Worm (Caenorhabditis elegans) whole organism, early embryonic: ENCODE results near the gene amt-1.

Source experiments
- B0310.2 ChIP-seq: sonication (generic microtip); optimal IDR thresholded peaks from 2 replicates; lab custom pipeline; 2016; ENCODE audit warnings: mild to moderate bottlenecking, missing genetic modification characterization, missing compliant biosample characterization
- F13C5.2 ChIP-seq: sonication (generic microtip); optimal IDR thresholded peaks from 2 replicates; lab custom pipeline; 2017; ENCODE audit warnings: mild to moderate bottlenecking, missing genetic modification characterization, inconsistent platforms, missing compliant biosample characterization
- aly-1 ChIP-seq: sonication (generic microtip); optimal IDR thresholded peaks from 2 replicates; lab custom pipeline; 2016; ENCODE audit warnings: missing genetic modification characterization, missing compliant biosample characterization
- ama-1 ChIP-seq: fragments of 150-350 bp; optimal IDR thresholded peaks from 2 replicates; lab custom pipeline; 2014
- ceh-13 ChIP-seq: fragments of 200-800 bp; sonication (Bioruptor generic); optimal IDR thresholded peaks from 2 replicates; lab custom pipeline; 2018; ENCODE audit warnings: mild to moderate bottlenecking, missing genetic modification characterization, missing compliant biosample characterization
- ceh-36 ChIP-seq: sonication (generic microtip); optimal IDR thresholded peaks from 2 replicates; lab custom pipeline; 2016; ENCODE audit warnings: missing genetic modification characterization, inconsistent platforms, missing compliant biosample characterization
- ets-7 ChIP-seq: sonication (generic microtip); optimal IDR thresholded peaks from 2 replicates; lab custom pipeline; 2016; ENCODE audit warnings: missing genotype, missing genetic modification characterization, missing compliant biosample characterization
- flt-1 ChIP-seq: fragments of 200-800 bp; sonication (Bioruptor generic); IDR thresholded peaks from 2 replicates; pipeline ENCODE4 v1.3.6; 2022; ENCODE audit warnings: missing genetic modification characterization, missing compliant biosample characterization
- hmbx-1 ChIP-seq: sonication (generic microtip); optimal IDR thresholded peaks from 2 replicates; lab custom pipeline; 2016; ENCODE audit warnings: mild to moderate bottlenecking, missing genetic modification characterization, missing compliant biosample characterization
- hmg-4 ChIP-seq: fragments of 200-800 bp; sonication (Bioruptor generic); optimal IDR thresholded peaks from 2 replicates; lab custom pipeline; 2018; ENCODE audit warnings: mild to moderate bottlenecking, missing genetic modification characterization, missing compliant biosample characterization
- hnd-1 ChIP-seq: sonication (generic microtip); optimal IDR thresholded peaks from 2 replicates; lab custom pipeline; 2016; ENCODE audit warnings: missing genetic modification characterization, missing compliant biosample characterization
- pes-1 ChIP-seq: fragments of 200-800 bp; sonication (Bioruptor generic); IDR thresholded peaks from 2 replicates; pipeline ENCODE4 v1.3.6; 2022; ENCODE audit warnings: missing genetic modification reagents, missing genetic modification characterization, missing compliant biosample characterization
- scrt-1 ChIP-seq: fragments of 200-800 bp; sonication (Bioruptor generic); IDR thresholded peaks from 2 replicates; pipeline ENCODE4 v1.3.6; 2022; ENCODE audit warnings: missing genetic modification characterization, missing compliant biosample characterization
- sea-1 ChIP-seq: fragments of 200-800 bp; sonication (Bioruptor generic); conservative IDR thresholded peaks from 2 replicates; pipeline ENCODE4 v1.3.6; 2022; ENCODE audit warnings: missing genetic modification characterization, missing compliant biosample characterization
- tbx-11 ChIP-seq: fragments of 200-800 bp; sonication (Bioruptor generic); IDR thresholded peaks from 2 replicates; pipeline ENCODE4 v1.3.6; 2022; ENCODE audit warnings: missing genetic modification characterization, missing compliant biosample characterization
- tbx-37 ChIP-seq: fragments of 200-800 bp; sonication (Bioruptor generic); conservative IDR thresholded peaks from 2 replicates; pipeline ENCODE4 v1.3.6; 2022; ENCODE audit warnings: missing genetic modification reagents, missing genetic modification characterization, missing compliant biosample characterization
- tra-4 ChIP-seq: sonication (generic microtip); optimal IDR thresholded peaks from 2 replicates; lab custom pipeline; 2017; ENCODE audit warnings: missing genetic modification characterization, missing compliant biosample characterization

amt-1 gene

ce11 chrX:4569276-4569675 lies 2.0 kb upstream of the amt-1 start:
- TF ChIP-seq flt-1 (GFP tag; lab: Robert Waterston, UW), result no peak
- no peak for TF ChIP-seq aly-1 (tag; lab: Kevin White, UChicago)
- TF ChIP-seq B0310.2 (tag; lab: Kevin White, UChicago), result no peak
- TF ChIP-seq hnd-1 (tag; lab: Kevin White, UChicago), result no peak
- no peak for TF ChIP-seq scrt-1
- TF ChIP-seq ceh-13 (GFP tag; lab: Kevin White, UChicago), result no peak
- no peak for TF ChIP-seq F13C5.2
- no peak for TF ChIP-seq ama-1 (lab: Kevin White, UChicago)

- TF ChIP-seq sea-1 (GFP tag; lab: Robert Waterston, UW), result no peak
Observed at ce11 chrX:4574873-4575272, 3.6 kb downstream of the amt-1 start.

ce11 chrX:4576272-4576671 lies 5.0 kb downstream of the amt-1 start:
- TF ChIP-seq pes-1, result 0 out of 2 replicates have a peak, but pooled peaks have one; percentile 45
- TF ChIP-seq hmg-4 (GFP tag; lab: Kevin White, UChicago), result peak; percentile 70
- peak; percentile 43 for TF ChIP-seq F13C5.2
- no peak for TF ChIP-seq tbx-37 (GFP tag; lab: Robert Waterston, UW)
- no peak for TF ChIP-seq ceh-13 (GFP tag; lab: Kevin White, UChicago)
- TF ChIP-seq hnd-1 (tag; lab: Kevin White, UChicago), result no peak

- TF ChIP-seq hnd-1 (tag; lab: Kevin White, UChicago), result no peak
- no peak for TF ChIP-seq scrt-1
- TF ChIP-seq tbx-37 (GFP tag; lab: Robert Waterston, UW), result no peak
- TF ChIP-seq tbx-11 (GFP tag; lab: Robert Waterston, UW), result no peak
- TF ChIP-seq F13C5.2, result no peak
- TF ChIP-seq ama-1 (lab: Kevin White, UChicago), result no peak
- TF ChIP-seq pes-1, result no peak
- TF ChIP-seq aly-1 (tag; lab: Kevin White, UChicago), result no peak
- TF ChIP-seq tra-4 (tag; lab: Kevin White, UChicago), result no peak
Observed at ce11 chrX:4577941-4578340, 6.7 kb downstream of the amt-1 start, which contains the start of gene C05E11.3. TSS of gene C05E11.3 (plus strand) at chrX:4578241.

ce11 chrX:4578581-4578980 lies 7.3 kb downstream of the amt-1 start:
- TF ChIP-seq tra-4 (tag; lab: Kevin White, UChicago), result no peak
- no peak for TF ChIP-seq ceh-36 (tag; lab: Kevin White, UChicago)
- TF ChIP-seq ama-1 (lab: Kevin White, UChicago), result no peak
- no peak for TF ChIP-seq aly-1 (tag; lab: Kevin White, UChicago)
- no peak for TF ChIP-seq hmbx-1 (tag; lab: Kevin White, UChicago)
- TF ChIP-seq pes-1, result no peak

ce11 chrX:4585579-4585978 lies 14.3 kb downstream of the amt-1 start, which contains the start of gene C05E11.7:
TSS of gene C05E11.7 (minus strand) at chrX:4585679.
- TF ChIP-seq ets-7 (no peak), ama-1 (lab: Kevin White, UChicago) (no peak), hmbx-1 (tag; lab: Kevin White, UChicago) (no peak), tra-4 (tag; lab: Kevin White, UChicago) (no peak), hmg-4 (GFP tag; lab: Kevin White, UChicago) (no peak), tbx-11 (GFP tag; lab: Robert Waterston, UW) (no peak), pes-1 (no peak), aly-1 (tag; lab: Kevin White, UChicago) (no peak), ceh-13 (GFP tag; lab: Kevin White, UChicago) (no peak), flt-1 (GFP tag; lab: Robert Waterston, UW) (no peak), tbx-37 (GFP tag; lab: Robert Waterston, UW) (no peak), ceh-36 (tag; lab: Kevin White, UChicago) (no peak), scrt-1 (no peak), sea-1 (GFP tag; lab: Robert Waterston, UW) (no peak), B0310.2 (tag; lab: Kevin White, UChicago) (no peak)

- TF ChIP-seq ama-1 (lab: Kevin White, UChicago), result no peak
- no peak for TF ChIP-seq tra-4 (tag; lab: Kevin White, UChicago)
- TF ChIP-seq hnd-1 (tag; lab: Kevin White, UChicago), result no peak
- TF ChIP-seq tbx-11 (GFP tag; lab: Robert Waterston, UW), result no peak
- no peak for TF ChIP-seq sea-1 (GFP tag; lab: Robert Waterston, UW)
- no peak for TF ChIP-seq tbx-37 (GFP tag; lab: Robert Waterston, UW)
- TF ChIP-seq F13C5.2, result no peak
- TF ChIP-seq ceh-13 (GFP tag; lab: Kevin White, UChicago), result no peak
- TF ChIP-seq scrt-1, result no peak
Observed at ce11 chrX:4586617-4587016, 15.4 kb downstream of the amt-1 start, which contains the start of gene C05E11.2. TSS of gene C05E11.2 (plus strand) at chrX:4586917.

- no peak for TF ChIP-seq tbx-37 (GFP tag; lab: Robert Waterston, UW)
- TF ChIP-seq ceh-36 (tag; lab: Kevin White, UChicago), result no peak
- no peak for TF ChIP-seq hmbx-1 (tag; lab: Kevin White, UChicago)
- no peak for TF ChIP-seq ama-1 (lab: Kevin White, UChicago)
- no peak for TF ChIP-seq aly-1 (tag; lab: Kevin White, UChicago)
- TF ChIP-seq sea-1 (GFP tag; lab: Robert Waterston, UW), result no peak
- TF ChIP-seq ceh-13 (GFP tag; lab: Kevin White, UChicago), result no peak
- no peak for TF ChIP-seq scrt-1
- no peak for TF ChIP-seq tbx-11 (GFP tag; lab: Robert Waterston, UW)
- no peak for TF ChIP-seq tra-4 (tag; lab: Kevin White, UChicago)
- no peak for TF ChIP-seq pes-1
- TF ChIP-seq hmg-4 (GFP tag; lab: Kevin White, UChicago), result no peak
- no peak for TF ChIP-seq F13C5.2
- no peak for TF ChIP-seq B0310.2 (tag; lab: Kevin White, UChicago)
- no peak for TF ChIP-seq hnd-1 (tag; lab: Kevin White, UChicago)
- TF ChIP-seq ets-7, result no peak
Observed at ce11 chrX:4587934-4588333, 16.7 kb downstream of the amt-1 start.
